Fruit fly (Drosophila melanogaster): ENCODE results near the gene CG14787.

DNA sequence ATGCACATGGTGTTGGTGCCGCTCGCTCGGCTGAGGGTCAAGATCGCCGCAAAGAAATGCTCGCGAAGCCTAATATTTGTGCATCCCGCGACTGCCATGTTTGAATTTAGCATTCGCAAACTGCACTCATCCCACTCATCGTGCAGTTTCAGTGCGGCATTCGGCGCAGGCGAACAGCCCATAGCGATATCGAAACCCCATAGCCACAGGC, 5.8 kb upstream of the CG14787 start, which contains the start of gene CG14778:
- TF ChIP-seq esn (GFP tag; optimal IDR thresholded peaks at IDR 0.05) (no peak), CG1621 (tag; optimal IDR thresholded peaks at IDR 0.05) (no peak), Hr38 (GFP tag; optimal IDR thresholded peaks at IDR 0.05) (no peak), CG10631 (GFP tag; optimal IDR thresholded peaks at IDR 0.05) (no peak)
